Worm (Caenorhabditis elegans): ENCODE results near the gene lido-7.

lido-7 gene

DNA sequence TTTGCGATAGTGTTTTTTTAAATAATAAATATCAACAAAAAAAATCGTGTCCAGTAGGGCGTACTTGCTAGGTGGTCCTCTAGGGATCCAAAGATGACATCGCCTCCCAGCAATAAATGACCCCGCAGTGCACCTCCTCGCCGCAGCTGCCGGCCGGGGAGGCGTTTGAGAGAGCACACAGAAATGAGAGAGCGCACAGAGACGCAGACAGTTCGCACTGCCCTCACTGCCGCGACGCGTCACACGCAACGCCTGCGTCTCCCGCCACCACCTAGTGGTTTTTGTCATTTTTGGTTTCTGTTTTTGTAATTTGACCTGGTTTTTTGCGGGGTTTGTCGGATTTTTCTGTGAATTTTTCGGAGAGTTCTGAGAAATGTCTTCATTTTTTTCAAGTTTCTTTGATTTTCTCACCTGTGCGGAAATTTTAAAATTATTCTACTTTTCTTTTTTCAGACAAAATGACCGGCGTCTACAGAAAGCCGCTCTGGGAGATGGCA, at the start of gene lido-7:
Gene lido-7 (plus strand): TSS at position 447 of the 497 bp plus-strand sequence.
- no peak for TF ChIP-seq unc-62 (GFP tag; optimal IDR thresholded peaks at IDR 0.05)
- peak; percentile 25 for TF ChIP-seq lsy-2 (tag; optimal IDR thresholded peaks at IDR 0.05)
- TF ChIP-seq nhr-28 (tag; optimal IDR thresholded peaks at IDR 0.05) = no peak
- peak; percentile 3 for TF ChIP-seq M03D4.4 (tag; optimal IDR thresholded peaks at IDR 0.05)
- TF ChIP-seq pha-4 (tag; optimal IDR thresholded peaks at IDR 0.05) = peak; percentile 12
- peak; percentile 40 for TF ChIP-seq sptf-1 (tag; optimal IDR thresholded peaks at IDR 0.05)
- TF ChIP-seq unc-120 (tag; optimal IDR thresholded peaks at IDR 0.05; ENCODE audit: poor library complexity, severe bottlenecking) = peak; percentile 37
- TF ChIP-seq hlh-1 (tag; optimal IDR thresholded peaks at IDR 0.05) = peak; percentile 8
- no peak for TF ChIP-seq nhr-12 (tag; optimal IDR thresholded peaks at IDR 0.05)
- peak; percentile 5 for TF ChIP-seq lin-13 (tag; optimal IDR thresholded peaks at IDR 0.05)
- TF ChIP-seq ceh-43 (GFP tag; optimal IDR thresholded peaks at IDR 0.05) = no peak
- peak; percentile 30 for TF ChIP-seq nhr-2 (tag; optimal IDR thresholded peaks at IDR 0.05)
- TF ChIP-seq mls-2 (tag; optimal IDR thresholded peaks at IDR 0.05) = no peak
- no peak for TF ChIP-seq blmp-1 (tag; optimal IDR thresholded peaks at IDR 0.05)
- no peak for TF ChIP-seq tbx-8 (GFP tag; optimal IDR thresholded peaks at IDR 0.05)
- peak; percentile 21 for TF ChIP-seq lin-32 (GFP tag; optimal IDR thresholded peaks at IDR 0.05)
- no peak for TF ChIP-seq zip-8 (tag; optimal IDR thresholded peaks at IDR 0.05)

DNA sequence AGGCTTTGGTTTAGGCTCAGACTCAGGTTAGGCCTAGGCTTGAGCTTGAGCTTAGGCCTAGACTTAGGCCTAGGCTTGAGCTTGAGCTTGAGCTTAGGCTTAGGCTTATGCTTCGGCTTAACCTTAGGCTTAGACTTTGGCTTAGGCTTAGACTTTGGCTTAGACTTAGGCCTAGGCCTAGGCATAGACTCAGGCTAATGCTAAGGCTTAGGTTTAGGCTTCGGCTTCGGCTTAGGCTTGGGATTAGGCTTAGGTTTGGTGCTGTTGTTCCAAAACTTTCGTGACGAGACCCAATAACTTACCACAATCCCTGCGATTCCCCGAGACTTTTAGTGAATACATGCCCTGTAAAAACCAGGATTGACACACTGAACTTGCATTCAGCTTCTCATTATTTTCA, 48.4 kb upstream of the lido-7 start:
- no peak for TF ChIP-seq hlh-1 (tag; optimal IDR thresholded peaks at IDR 0.05)
- TF ChIP-seq lsy-2 (tag; optimal IDR thresholded peaks at IDR 0.05) = no peak
- TF ChIP-seq bed-3 (GFP tag; optimal IDR thresholded peaks at IDR 0.05) = no peak
- TF ChIP-seq blmp-1 (tag; optimal IDR thresholded peaks at IDR 0.05) = no peak
- TF ChIP-seq mab-5 (tag; optimal IDR thresholded peaks at IDR 0.05) = no peak
- no peak for TF ChIP-seq mls-2 (tag; optimal IDR thresholded peaks at IDR 0.05)
- no peak for TF ChIP-seq lin-13 (tag; optimal IDR thresholded peaks at IDR 0.05)
- TF ChIP-seq snpc-4 (tag; optimal IDR thresholded peaks at IDR 0.05) = no peak
- TF ChIP-seq nhr-12 (tag; optimal IDR thresholded peaks at IDR 0.05) = no peak
- TF ChIP-seq drap-1 (GFP tag; optimal IDR thresholded peaks at IDR 0.05) = no peak
- no peak for TF ChIP-seq unc-120 (tag; optimal IDR thresholded peaks at IDR 0.05; ENCODE audit: poor library complexity, severe bottlenecking)
- no peak for TF ChIP-seq flh-1 (GFP tag; optimal IDR thresholded peaks at IDR 0.05)
- TF ChIP-seq ceh-43 (GFP tag; optimal IDR thresholded peaks at IDR 0.05) = no peak
- TF ChIP-seq ham-2 (GFP tag; optimal IDR thresholded peaks at IDR 0.05) = no peak
- TF ChIP-seq elt-1 (tag; optimal IDR thresholded peaks at IDR 0.05; ENCODE audit: borderline replicate concordance, insufficient read depth) = no peak
- TF ChIP-seq unc-62 (GFP tag; optimal IDR thresholded peaks at IDR 0.05) = no peak
- no peak for TF ChIP-seq ztf-11 (tag; optimal IDR thresholded peaks at IDR 0.05)
- TF ChIP-seq ces-1 (GFP tag; optimal IDR thresholded peaks at IDR 0.05) = no peak

DNA sequence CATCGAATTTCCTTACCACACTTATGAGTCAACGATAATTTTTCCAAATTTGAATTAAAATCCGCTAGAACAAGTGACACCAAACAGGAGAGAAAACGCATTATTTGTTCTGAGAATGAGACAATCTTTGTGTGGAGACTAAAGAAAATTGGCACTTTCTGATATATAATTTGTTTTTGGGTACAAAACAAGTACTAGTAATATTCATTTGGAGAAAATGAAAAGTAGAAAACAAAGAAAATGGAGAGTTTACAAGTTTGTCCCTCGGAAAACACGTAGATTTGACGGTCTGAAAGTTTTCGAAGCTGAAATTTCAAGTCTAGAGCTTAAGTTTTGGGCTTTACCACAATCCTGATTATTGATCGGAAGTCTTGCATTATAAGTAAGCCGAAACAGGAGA, 47.4 kb upstream of the lido-7 start, which contains the start of gene irld-66:
Gene irld-66 (minus strand): TSS at position 101 of the 400 bp plus-strand sequence.
- TF ChIP-seq ces-1 (GFP tag; optimal IDR thresholded peaks at IDR 0.05) (no peak), snpc-4 (tag; optimal IDR thresholded peaks at IDR 0.05) (no peak)

DNA sequence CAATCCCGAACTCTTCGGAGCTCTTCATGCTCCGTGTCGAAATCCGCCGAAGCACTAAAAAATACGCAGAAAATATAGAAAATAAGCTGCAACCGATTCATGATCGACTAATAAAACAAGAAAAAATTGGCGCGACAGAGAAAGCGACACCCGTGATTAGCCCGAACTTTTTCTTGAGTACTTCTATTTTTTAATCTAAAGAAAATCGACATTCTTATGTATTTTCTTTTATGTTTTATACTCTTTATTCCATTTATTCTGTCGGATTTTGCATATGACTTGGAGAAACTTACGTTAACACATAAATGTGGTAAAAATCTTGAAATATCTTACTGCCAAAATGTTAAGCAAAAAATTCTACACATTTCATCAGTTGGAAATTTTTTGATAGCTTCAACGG, 44.1 kb upstream of the lido-7 start, which contains the start of the genes irld-50 and irld-49:
Gene irld-50 (minus strand): TSS at position 101 of the 400 bp plus-strand sequence.
Gene irld-49 (plus strand): TSS at position 211 of the 400 bp plus-strand sequence.
- TF ChIP-seq lin-32 (GFP tag; optimal IDR thresholded peaks at IDR 0.05) (no peak), ztf-11 (tag; optimal IDR thresholded peaks at IDR 0.05) (no peak), nhr-237 (tag; optimal IDR thresholded peaks at IDR 0.05) (no peak), hlh-1 (tag; optimal IDR thresholded peaks at IDR 0.05) (no peak), snpc-4 (tag; optimal IDR thresholded peaks at IDR 0.05) (no peak), lin-13 (tag; optimal IDR thresholded peaks at IDR 0.05) (no peak), bed-3 (GFP tag; optimal IDR thresholded peaks at IDR 0.05) (no peak), cnd-1 (tag; optimal IDR thresholded peaks at IDR 0.05) (no peak), sem-2 (GFP tag; optimal IDR thresholded peaks at IDR 0.05) (no peak), nhr-76 (tag; optimal IDR thresholded peaks at IDR 0.05) (no peak), nhr-2 (tag; optimal IDR thresholded peaks at IDR 0.05) (no peak), nhr-28 (tag; optimal IDR thresholded peaks at IDR 0.05) (no peak), unc-62 (GFP tag; optimal IDR thresholded peaks at IDR 0.05) (no peak), pha-4 (tag; optimal IDR thresholded peaks at IDR 0.05) (no peak), mep-1 (tag; optimal IDR thresholded peaks at IDR 0.05) (no peak), ham-2 (GFP tag; optimal IDR thresholded peaks at IDR 0.05) (no peak), sptf-1 (tag; optimal IDR thresholded peaks at IDR 0.05) (no peak), zip-8 (tag; optimal IDR thresholded peaks at IDR 0.05) (no peak), ceh-43 (GFP tag; optimal IDR thresholded peaks at IDR 0.05) (no peak), unc-39 (tag; optimal IDR thresholded peaks at IDR 0.05) (no peak)

Measured in whole organism, mixed stage, embryonic.